Worm (Caenorhabditis elegans) whole organism, young adult: ENCODE data around the gene F19F10.3.

Source experiments
- D2030.7 ChIP-seq: fragments of 200-800 bp; sonication (Bioruptor generic); IDR thresholded peaks from 2 replicates; pipeline ENCODE4 v1.3.6; 2022; ENCODE audit warnings: missing genetic modification reagents, missing genetic modification characterization, missing compliant biosample characterization
- F10E7.11 ChIP-seq: sonication (generic microtip); optimal IDR thresholded peaks from 2 replicates; lab custom pipeline; 2017; ENCODE audit warnings: mild to moderate bottlenecking, missing genetic modification characterization, moderate library complexity, missing compliant biosample characterization
- F37B4.10 ChIP-seq: fragments of 200-800 bp; sonication (Bioruptor generic); IDR thresholded peaks from 2 replicates; pipeline ENCODE4 v1.3.6; 2022; ENCODE audit warnings: missing genetic modification characterization, missing compliant biosample characterization
- F39B2.1 ChIP-seq: fragments of 200-800 bp; sonication (Bioruptor generic); IDR thresholded peaks from 2 replicates; pipeline ENCODE4 v1.3.6; 2022; ENCODE audit warnings: missing genetic modification reagents, missing genetic modification characterization, missing compliant biosample characterization
- Y53F4B.3 ChIP-seq: fragments of 200-800 bp; sonication (Bioruptor generic); IDR thresholded peaks from 2 replicates; pipeline ENCODE4 v1.3.6; 2022; ENCODE audit warnings: missing genetic modification reagents, missing genetic modification characterization, missing compliant biosample characterization
- Y53G8AR.9 ChIP-seq: fragments of 200-800 bp; sonication (Bioruptor generic); conservative IDR thresholded peaks from 2 replicates; pipeline ENCODE4 v1.3.6; 2022; ENCODE audit warnings: missing genetic modification reagents, missing genetic modification characterization, missing compliant biosample characterization
- Y56A3A.18 ChIP-seq: fragments of 200-800 bp; sonication (Bioruptor generic); IDR thresholded peaks from 2 replicates; pipeline ENCODE4 v1.3.6; 2022; ENCODE audit warnings: missing genetic modification reagents, missing genetic modification characterization, missing compliant biosample characterization
- Y79H2A.3 ChIP-seq: fragments of 200-800 bp; sonication (Bioruptor generic); conservative IDR thresholded peaks from 2 replicates; pipeline ENCODE4 v1.3.6; 2022; ENCODE audit warnings: missing genetic modification reagents, missing genetic modification characterization, missing compliant biosample characterization
- ama-1 ChIP-seq, 3 experiments: fragments of 150-350 bp in 1 of 3; sonication (generic microtip) in 2 of 3; optimal IDR thresholded peaks; 2 replicates each; lab custom pipeline; 2014 to 2018; ENCODE audit warnings: missing biosample characterization in 2 of 3, missing genetic modification characterization in 2 of 3, missing genetic modification reagents in 2 of 3
- attf-6 ChIP-seq: fragments of 200-800 bp; sonication (Bioruptor generic); IDR thresholded peaks from 2 replicates; pipeline ENCODE4 v1.3.6; 2022; ENCODE audit warnings: missing genetic modification reagents, missing genetic modification characterization, missing compliant biosample characterization
- bed-2 ChIP-seq: fragments of 200-800 bp; sonication (Bioruptor generic); IDR thresholded peaks from 2 replicates; pipeline ENCODE4 v1.3.6; 2022; ENCODE audit warnings: missing genetic modification reagents, missing genetic modification characterization, missing compliant biosample characterization
- ccch-3 ChIP-seq: fragments of 200-800 bp; sonication (Bioruptor generic); optimal IDR thresholded peaks from 2 replicates; lab custom pipeline; 2018; ENCODE audit warnings: mild to moderate bottlenecking, missing genetic modification characterization, missing compliant biosample characterization
- cebp-2 ChIP-seq: fragments of 200-800 bp; sonication (Bioruptor generic); IDR thresholded peaks from 2 replicates; pipeline ENCODE4 v1.3.6; 2022; ENCODE audit warnings: missing genetic modification characterization, missing compliant biosample characterization
- ceh-27 ChIP-seq: fragments of 200-800 bp; sonication (Bioruptor generic); optimal IDR thresholded peaks from 2 replicates; lab custom pipeline; 2018; ENCODE audit warnings: mild to moderate bottlenecking, missing genetic modification characterization, moderate library complexity, missing compliant biosample characterization
- egl-18 ChIP-seq: fragments of 200-800 bp; sonication (Bioruptor generic); IDR thresholded peaks from 2 replicates; pipeline ENCODE4 v1.3.6; 2022; ENCODE audit warnings: missing genetic modification reagents, missing genetic modification characterization, missing compliant biosample characterization
- him-1 ChIP-seq: sonication (generic microtip); optimal IDR thresholded peaks from 2 replicates; lab custom pipeline; 2016; ENCODE audit warnings: missing genotype, missing genetic modification reagents, missing genetic modification characterization, missing compliant biosample characterization
- hmg-1.2 ChIP-seq: fragments of 200-800 bp; sonication (Bioruptor generic); IDR thresholded peaks from 2 replicates; pipeline ENCODE4 v1.3.6; 2022; ENCODE audit warnings: missing genetic modification reagents, missing genetic modification characterization, missing compliant biosample characterization
- hrde-1 ChIP-seq: sonication (generic microtip); optimal IDR thresholded peaks from 2 replicates; lab custom pipeline; 2016; ENCODE audit warnings: missing genetic modification characterization, mild to moderate bottlenecking, missing compliant biosample characterization, moderate library complexity, missing genotype, missing genetic modification reagents, borderline replicate concordance
- let-526 ChIP-seq: fragments of 200-800 bp; sonication (Bioruptor generic); IDR thresholded peaks from 2 replicates; pipeline ENCODE4 v1.3.6; 2022; ENCODE audit warnings: missing genetic modification reagents, missing genetic modification characterization, missing compliant biosample characterization
- let-607 ChIP-seq, 2 experiments: fragments of 200-800 bp in 1 of 2; sonication (Bioruptor generic) in 1 of 2; sonication (generic microtip) in 1 of 2; optimal IDR thresholded peaks; 2 replicates each; lab custom pipeline; 2016 to 2018; ENCODE audit warnings: mild to moderate bottlenecking in 2 of 2, missing compliant biosample characterization in 2 of 2, missing genetic modification characterization in 2 of 2, moderate library complexity in 2 of 2, missing genotype in 1 of 2
- lin-35 ChIP-seq, 3 experiments: fragments of 150-350 bp in 2 of 3; sonication (generic microtip) in 1 of 3; optimal IDR thresholded peaks; 2 replicates each; lab custom pipeline; 2014 to 2018; ENCODE audit warnings: missing biosample characterization in 3 of 3, missing genetic modification characterization in 3 of 3, missing genetic modification reagents in 3 of 3
- lir-1 ChIP-seq: fragments of 200-800 bp; sonication (Bioruptor generic); conservative IDR thresholded peaks from 2 replicates; pipeline ENCODE4 v1.3.6; 2022; ENCODE audit warnings: missing genetic modification reagents, missing genetic modification characterization, missing compliant biosample characterization
- mcd-1 ChIP-seq: fragments of 200-800 bp; sonication (Bioruptor generic); IDR thresholded peaks from 2 replicates; pipeline ENCODE4 v1.3.6; 2022; ENCODE audit warnings: missing genetic modification reagents, missing genetic modification characterization, missing compliant biosample characterization
- mel-28 ChIP-seq: sonication (generic microtip); optimal IDR thresholded peaks from 2 replicates; lab custom pipeline; 2016; ENCODE audit warnings: borderline replicate concordance, mild to moderate bottlenecking, missing genetic modification characterization, missing compliant biosample characterization
- nhr-80 ChIP-seq: sonication (generic microtip); optimal IDR thresholded peaks from 2 replicates; lab custom pipeline; 2016; ENCODE audit warnings: missing genetic modification characterization, missing compliant biosample characterization
- rcor-1 ChIP-seq: fragments of 200-800 bp; sonication (Bioruptor generic); IDR thresholded peaks from 2 replicates; pipeline ENCODE4 v1.3.6; 2022; ENCODE audit warnings: missing genetic modification reagents, missing genetic modification characterization, missing compliant biosample characterization
- rec-8 ChIP-seq, 2 experiments: sonication (generic microtip); optimal IDR thresholded peaks; 2 replicates each; lab custom pipeline; 2016; ENCODE audit warnings: mild to moderate bottlenecking in 2 of 2, missing genetic modification characterization in 2 of 2, missing genetic modification reagents in 2 of 2, missing genotype in 2 of 2, missing biosample characterization in 1 of 2, missing compliant biosample characterization in 1 of 2, moderate library complexity in 1 of 2
- snpc-1.1 ChIP-seq: sonication (generic microtip); optimal IDR thresholded peaks from 2 replicates; lab custom pipeline; 2017; ENCODE audit warnings: missing genetic modification characterization, mild to moderate bottlenecking, missing compliant biosample characterization, antibody characterized with exemption, moderate library complexity, missing genotype, missing genetic modification reagents; ENCODE audit not compliant: insufficient read depth
- tbp1 ChIP-seq: fragments of 200-800 bp; sonication (Bioruptor generic); optimal IDR thresholded peaks from 2 replicates; lab custom pipeline; 2018; ENCODE audit warnings: mild to moderate bottlenecking, missing genetic modification characterization, missing compliant biosample characterization
- tlf-1 ChIP-seq: fragments of 200-800 bp; sonication (Bioruptor generic); optimal IDR thresholded peaks from 2 replicates; lab custom pipeline; 2018; ENCODE audit warnings: mild to moderate bottlenecking, missing genetic modification characterization, missing compliant biosample characterization
- unc-62 ChIP-seq: fragments of 150-350 bp; optimal IDR thresholded peaks from 2 replicates; lab custom pipeline; 2014; ENCODE audit warnings: missing biosample characterization, missing genetic modification reagents, missing genetic modification characterization
- zfh-2 ChIP-seq: fragments of 200-800 bp; sonication (Bioruptor generic); conservative IDR thresholded peaks from 2 replicates; pipeline ENCODE4 v1.3.6; 2022; ENCODE audit warnings: missing genetic modification reagents, missing genetic modification characterization, missing compliant biosample characterization
- ztf-18 ChIP-seq: sonication (generic microtip); optimal IDR thresholded peaks from 2 replicates; lab custom pipeline; 2016; ENCODE audit warnings: missing genotype, mild to moderate bottlenecking, missing genetic modification characterization, missing compliant biosample characterization
- ztf-3 ChIP-seq: fragments of 200-800 bp; sonication (Bioruptor generic); optimal IDR thresholded peaks from 2 replicates; lab custom pipeline; 2018; ENCODE audit warnings: mild to moderate bottlenecking, missing genetic modification characterization, missing compliant biosample characterization

Gene F19F10.3

ce11 chrV:7539015-7539414 is 12.9 kb upstream of the F19F10.3 start, which contains the start of gene srh-268:
Gene srh-268, plus strand, starts transcription at chrV:7539315.
- no peak for TF ChIP-seq him-1 (tag; lab: Kevin White, UChicago)
- TF ChIP-seq mel-28 (tag; lab: Kevin White, UChicago): no peak
- no peak for TF ChIP-seq rec-8 (tag; optimal IDR thresholded peaks at IDR 0.05; lab: Kevin White, UChicago)
- TF ChIP-seq zfh-2 (GFP tag; lab: Robert Waterston, UW): no peak
- TF ChIP-seq lin-35 (GFP tag; optimal IDR thresholded peaks at IDR 0.05; lab: Kevin White, UChicago): no peak
- TF ChIP-seq nhr-80 (tag; lab: Kevin White, UChicago): no peak
- TF ChIP-seq Y56A3A.18 (GFP tag; lab: Robert Waterston, UW): no peak
- TF ChIP-seq tlf-1 (GFP tag; lab: Kevin White, UChicago): no peak
- TF ChIP-seq D2030.7 (GFP tag; lab: Robert Waterston, UW): no peak
- no peak for TF ChIP-seq Y53F4B.3 (GFP tag; lab: Robert Waterston, UW)
- no peak for TF ChIP-seq bed-2
- TF ChIP-seq rcor-1: no peak

ce11 chrV:7543728-7544127 is 8.2 kb upstream of the F19F10.3 start:
- TF ChIP-seq hrde-1 (tag; lab: Kevin White, UChicago) (no peak), ccch-3 (GFP tag; lab: Kevin White, UChicago) (no peak), mcd-1 (GFP tag; lab: Robert Waterston, UW) (no peak), Y53G8AR.9 (GFP tag; lab: Robert Waterston, UW) (no peak), attf-6 (GFP tag; lab: Robert Waterston, UW) (no peak), tbp1 (GFP tag; lab: Kevin White, UChicago) (no peak)

ce11 chrV:7545187-7545586 is 6.7 kb upstream of the F19F10.3 start, which contains the start of the genes C54F6.19 and nhx-3:
Gene C54F6.19, plus strand, starts transcription at chrV:7545487.
Gene nhx-3, minus strand, starts transcription at chrV:7545523.
- TF ChIP-seq ztf-3 (GFP tag; lab: Kevin White, UChicago) (no peak), ccch-3 (GFP tag; lab: Kevin White, UChicago) (no peak), ztf-18 (tag; lab: Kevin White, UChicago) (no peak), hrde-1 (tag; lab: Kevin White, UChicago) (no peak), hmg-1.2 (GFP tag; lab: Robert Waterston, UW) (no peak), ceh-27 (GFP tag; lab: Kevin White, UChicago) (no peak), cebp-2 (no peak), snpc-1.1 (tag; lab: Kevin White, UChicago) (no peak), let-526 (GFP tag; lab: Robert Waterston, UW) (no peak), ama-1 (optimal IDR thresholded peaks at IDR 0.05; lab: Kevin White, UChicago) (no peak), ama-1 (GFP tag; optimal IDR thresholded peaks at IDR 0.05; lab: Kevin White, UChicago) (no peak), egl-18 (no peak), him-1 (tag; lab: Kevin White, UChicago) (no peak), F10E7.11 (tag; lab: Kevin White, UChicago) (no peak), unc-62 (GFP tag; lab: Kevin White, UChicago) (no peak), Y79H2A.3 (no peak), lir-1 (GFP tag; lab: Robert Waterston, UW) (no peak), F39B2.1 (no peak), F37B4.10 (no peak), let-607 (tag; optimal IDR thresholded peaks at IDR 0.05; lab: Kevin White, UChicago) (no peak)
